Fruit fly (Drosophila melanogaster) whole organism, adult: Measurements from ENCODE around the gene CalpC.

Experiments
- CG33017 ChIP-seq: fragments of 200-800 bp; sonication (Bioruptor generic); optimal IDR thresholded peaks from 2 replicates; lab custom pipeline; 2018; ENCODE audit warnings: missing biosample characterization, mild to moderate bottlenecking, missing genetic modification characterization, moderate library complexity
- CG7045 ChIP-seq: fragments of 200-800 bp; sonication (Bioruptor generic); optimal IDR thresholded peaks from 2 replicates; lab custom pipeline; 2017; ENCODE audit warnings: missing biosample characterization, mild to moderate bottlenecking, missing genetic modification characterization
- CG7101 ChIP-seq: fragments of 200-800 bp; sonication (Bioruptor generic); optimal IDR thresholded peaks from 2 replicates; lab custom pipeline; 2018; ENCODE audit warnings: missing biosample characterization, mild to moderate bottlenecking, missing genetic modification characterization, moderate library complexity
- Clk ChIP-seq: fragments of 200-800 bp; sonication (Bioruptor generic); optimal IDR thresholded peaks from 2 replicates; lab custom pipeline; 2017; ENCODE audit warnings: missing biosample characterization, missing genetic modification characterization
- Hr96 ChIP-seq: fragments of 200-800 bp; sonication (Bioruptor generic); optimal IDR thresholded peaks from 2 replicates; lab custom pipeline; 2016; ENCODE audit warnings: missing biosample characterization, missing genetic modification characterization
- Mnt ChIP-seq: fragments of 200-800 bp; sonication (Bioruptor generic); optimal IDR thresholded peaks from 2 replicates; lab custom pipeline; 2016; ENCODE audit warnings: missing biosample characterization, mild to moderate bottlenecking, missing genetic modification characterization
- cic ChIP-seq: fragments of 200-800 bp; sonication (Bioruptor generic); optimal IDR thresholded peaks from 2 replicates; lab custom pipeline; 2017; ENCODE audit warnings: missing biosample characterization, mild to moderate bottlenecking, missing genetic modification characterization, moderate library complexity
- ovo ChIP-seq: fragments of 200-800 bp; sonication (Bioruptor generic); optimal IDR thresholded peaks from 2 replicates; lab custom pipeline; 2016; ENCODE audit warnings: missing biosample characterization, missing genetic modification characterization
- tj ChIP-seq: fragments of 200-800 bp; sonication (Bioruptor generic); optimal IDR thresholded peaks from 3 replicates; lab custom pipeline; 2017; ENCODE audit warnings: missing biosample characterization, mild to moderate bottlenecking, missing genetic modification characterization, moderate library complexity
- toe ChIP-seq: fragments of 200-800 bp; sonication (Bioruptor generic); optimal IDR thresholded peaks from 2 replicates; lab custom pipeline; 2016; ENCODE audit warnings: missing biosample characterization, missing genetic modification characterization

- TF ChIP-seq CG7045 (GFP tag; lab: Kevin White, UChicago) (no peak), CG7101 (tag; lab: Kevin White, UChicago) (peak; percentile 66), toe (GFP tag; lab: Kevin White, UChicago) (no peak), Hr96 (no peak), cic (GFP tag; lab: Kevin White, UChicago) (peak; percentile 17), Mnt (GFP tag; lab: Kevin White, UChicago) (peak; percentile 86), tj (GFP tag; lab: Kevin White, UChicago) (peak; percentile 75), CG33017 (tag; lab: Kevin White, UChicago) (peak; percentile 13), Clk (no peak), ovo (peak; percentile 31)
Measured at dm6 chrX:16320197-16320921, 5.2 kb upstream of the CalpC start, which contains the start of gene Cyp1.
